Worm (Caenorhabditis elegans) whole organism, mixed stage, embryonic: ENCODE data around the gene pmp-4.

Experiments
- lin-13 ChIP-seq: fragments of 150-350 bp; optimal IDR thresholded peaks from 2 replicates; lab custom pipeline; 2014; ENCODE audit warnings: missing biosample characterization, missing genetic modification characterization
- lsy-2 ChIP-seq: fragments of 150-350 bp; optimal IDR thresholded peaks from 2 replicates; lab custom pipeline; 2014; ENCODE audit warnings: missing biosample characterization, missing genetic modification characterization
- nhr-12 ChIP-seq: fragments of 150-350 bp; optimal IDR thresholded peaks from 2 replicates; lab custom pipeline; 2014; ENCODE audit warnings: missing biosample characterization, missing genetic modification characterization
- unc-62 ChIP-seq: fragments of 150-350 bp; optimal IDR thresholded peaks from 2 replicates; lab custom pipeline; 2014; ENCODE audit warnings: missing biosample characterization, missing genetic modification reagents, missing genetic modification characterization

DNA sequence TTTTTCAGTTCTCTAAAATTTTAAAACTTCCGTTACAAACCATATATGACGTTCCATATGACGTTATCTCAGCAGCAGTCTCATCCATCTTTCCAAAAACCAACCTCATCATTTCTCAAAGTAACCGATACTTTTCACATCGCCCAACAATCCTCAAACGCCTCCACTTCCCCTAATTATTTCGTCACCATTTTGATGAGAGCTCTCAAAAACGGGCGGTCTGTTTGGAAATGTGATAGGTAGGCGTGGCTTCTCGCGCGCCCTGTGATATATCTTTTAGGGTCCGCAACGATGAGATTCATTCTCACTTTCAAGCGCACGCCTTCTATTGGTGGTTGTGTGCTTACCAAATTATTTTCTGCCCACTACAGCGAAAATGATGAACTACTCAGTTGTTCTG, 37.1 kb downstream of the pmp-4 start, which contains the start of gene trh-1:
- TF ChIP-seq lsy-2 (tag; lab: Kevin White, UChicago) (no peak), lin-13 (tag; lab: Kevin White, UChicago) (no peak), unc-62 (GFP tag; lab: Kevin White, UChicago) (no peak), nhr-12 (tag; lab: Kevin White, UChicago) (no peak)
